Worm (Caenorhabditis elegans): ENCODE data around the gene F19B6.1.
A peak's percentile ranks its signal among the peaks of the same experiment; 100 is the strongest.

Gene F19B6.1

ce11 chrIV:12336893-12337627 is 1.2 kb upstream of the F19B6.1 start, which contains the start of the genes F19B6.10 and wht-5:
Gene F19B6.10, plus strand, starts transcription at chrIV:12337193.
Gene wht-5, plus strand, starts transcription at chrIV:12337577.
- no peak for TF ChIP-seq ZK337.2 (GFP tag; IDR thresholded peaks at IDR 0.05)

ce11 chrIV:12335248-12335647 is 627 bp downstream of the F19B6.1 start:
- TF ChIP-seq nhr-42 (GFP tag; IDR thresholded peaks at IDR 0.05) = no peak
- no peak for TF ChIP-seq arid-1 (GFP tag; conservative IDR thresholded peaks at IDR 0.05)
- no peak for TF ChIP-seq Y75B8A.6 (GFP tag; IDR thresholded peaks at IDR 0.05)
- no peak for TF ChIP-seq snpc-1.2 (GFP tag; IDR thresholded peaks at IDR 0.05)
- TF ChIP-seq lin-29 (GFP tag; IDR thresholded peaks at IDR 0.05) = no peak
- TF ChIP-seq daf-19 (GFP tag; conservative IDR thresholded peaks at IDR 0.05) = no peak
- peak in 1 of 2 experiments; percentile 42 for TF ChIP-seq daf-16 (GFP tag; optimal IDR thresholded peaks at IDR 0.05)
- TF ChIP-seq daf-16 (tag; optimal IDR thresholded peaks at IDR 0.05) = no peak
- TF ChIP-seq ceh-28 (tag; optimal IDR thresholded peaks at IDR 0.05) = no peak
- TF ChIP-seq set-16 (GFP tag; IDR thresholded peaks at IDR 0.05) = no peak
- TF ChIP-seq dmd-9 (GFP tag; IDR thresholded peaks at IDR 0.05) = 0 out of 2 replicates have a peak, but pooled peaks have one; percentile 10
- no peak for TF ChIP-seq gei-8 (GFP tag; optimal IDR thresholded peaks at IDR 0.05)
- TF ChIP-seq vab-7 (GFP tag; IDR thresholded peaks at IDR 0.05) = no peak
- TF ChIP-seq nhr-10 (tag; optimal IDR thresholded peaks at IDR 0.05) = no peak
- TF ChIP-seq F26F4.8 (GFP tag; conservative IDR thresholded peaks at IDR 0.05) = no peak
- TF ChIP-seq aha-1 (tag) = no peak
- TF ChIP-seq T20F7.1 (GFP tag; optimal IDR thresholded peaks at IDR 0.05) = no peak
- no peak for TF ChIP-seq dmd-8 (GFP tag; IDR thresholded peaks at IDR 0.05)
- peak in 1 of 2 experiments; percentile 68 for TF ChIP-seq unc-62 (GFP tag; optimal IDR thresholded peaks at IDR 0.05 in 1 of 2)
- TF ChIP-seq unc-62 (tag; optimal IDR thresholded peaks at IDR 0.05) = no peak
- TF ChIP-seq Y5F2A.4 (GFP tag; optimal IDR thresholded peaks at IDR 0.05) = no peak
- TF ChIP-seq fkh-10 (GFP tag; optimal IDR thresholded peaks at IDR 0.05) = no peak
- no peak for TF ChIP-seq egl-27 (tag; optimal IDR thresholded peaks at IDR 0.05)
- TF ChIP-seq nhr-25 (tag; optimal IDR thresholded peaks at IDR 0.05; ENCODE audit: borderline replicate concordance, insufficient read depth) = no peak
- no peak for TF ChIP-seq F44E2.7 (GFP tag; IDR thresholded peaks at IDR 0.05)
- TF ChIP-seq mdl-1 (tag; optimal IDR thresholded peaks at IDR 0.05) = peak in 1 of 2 experiments; percentile 26
- TF ChIP-seq zag-1 (tag; optimal IDR thresholded peaks at IDR 0.05) = no peak
- no peak for TF ChIP-seq spr-3 (GFP tag; optimal IDR thresholded peaks at IDR 0.05)
- no peak for TF ChIP-seq aly-2 (tag; optimal IDR thresholded peaks at IDR 0.05)
- no peak for TF ChIP-seq nhr-6 (tag; optimal IDR thresholded peaks at IDR 0.05)
- TF ChIP-seq fos-1 (tag; optimal IDR thresholded peaks at IDR 0.05) = no peak
- no peak for TF ChIP-seq madf-5 (GFP tag; IDR thresholded peaks at IDR 0.05)
- TF ChIP-seq madf-9 (GFP tag; conservative IDR thresholded peaks at IDR 0.05) = no peak
- TF ChIP-seq lir-3 (tag; optimal IDR thresholded peaks at IDR 0.05) = no peak
- no peak; the same call in 1 of the 2 replicates for TF ChIP-seq dmd-6 (GFP tag; IDR thresholded peaks at IDR 0.05)
- TF ChIP-seq pqm-1 (tag; optimal IDR thresholded peaks at IDR 0.05) = no peak
- TF ChIP-seq R02D3.7 (tag; optimal IDR thresholded peaks at IDR 0.05) = no peak
- TF ChIP-seq ces-1 (GFP tag; optimal IDR thresholded peaks at IDR 0.05) = no peak
- no peak for TF ChIP-seq dpl-1 (GFP tag; optimal IDR thresholded peaks at IDR 0.05)
- TF ChIP-seq rbr-2 (tag; optimal IDR thresholded peaks at IDR 0.05) = peak; percentile 10
- TF ChIP-seq daf-8 (GFP tag; IDR thresholded peaks at IDR 0.05) = no peak
- no peak for TF ChIP-seq T26A8.4 (GFP tag; IDR thresholded peaks at IDR 0.05)
- TF ChIP-seq mxl-3 (GFP tag; optimal IDR thresholded peaks at IDR 0.05) = no peak
- no peak for TF ChIP-seq nhr-111 (GFP tag; optimal IDR thresholded peaks at IDR 0.05)
- TF ChIP-seq pha-4 (GFP tag; IDR thresholded peaks at IDR 0.05) = no peak
- TF ChIP-seq pha-4 (tag; optimal IDR thresholded peaks at IDR 0.05) = no peak
- TF ChIP-seq lin-15B (tag; optimal IDR thresholded peaks at IDR 0.05) = no peak
- no peak for TF ChIP-seq unc-130 (GFP tag; optimal IDR thresholded peaks at IDR 0.05)
- TF ChIP-seq lin-1 (GFP tag; IDR thresholded peaks at IDR 0.05) = no peak

Measured in whole organism, L4 larva.